Worm (Caenorhabditis elegans) whole organism, L2 larva: ENCODE measurements around the gene Y73B6BL.27.

ENCODE experiments used
- C34F6.9 ChIP-seq: fragments of 150-350 bp; optimal IDR thresholded peaks from 2 replicates; lab custom pipeline; 2014; ENCODE audit warnings: missing biosample characterization, missing genetic modification characterization
- F13H6.1 ChIP-seq: sonication (generic microtip); optimal IDR thresholded peaks from 2 replicates; lab custom pipeline; 2016; ENCODE audit warnings: missing genetic modification characterization, missing compliant biosample characterization
- R02D3.7 ChIP-seq: fragments of 150-350 bp; optimal IDR thresholded peaks from 2 replicates; lab custom pipeline; 2014; ENCODE audit warnings: missing biosample characterization, missing genetic modification characterization
- Y55F3AM.14 ChIP-seq: fragments of 200-800 bp; sonication (Bioruptor generic); optimal IDR thresholded peaks from 2 replicates; lab custom pipeline; 2018; ENCODE audit warnings: mild to moderate bottlenecking, missing genetic modification characterization, missing compliant biosample characterization
- alr-1 ChIP-seq: fragments of 150-350 bp; optimal IDR thresholded peaks from 2 replicates; lab custom pipeline; 2014; ENCODE audit warnings: missing biosample characterization, missing genetic modification characterization
- ama-1 ChIP-seq: fragments of 150-350 bp; optimal IDR thresholded peaks from 2 replicates; lab custom pipeline; 2018; ENCODE audit warnings: inconsistent platforms
- blmp-1 ChIP-seq: sonication (generic microtip); optimal IDR thresholded peaks from 2 replicates; lab custom pipeline; 2017; ENCODE audit warnings: missing genetic modification characterization, mild to moderate bottlenecking, missing compliant biosample characterization, antibody characterized with exemption, moderate library complexity; ENCODE audit not compliant: insufficient read depth
- ceh-16 ChIP-seq: fragments of 150-350 bp; optimal IDR thresholded peaks from 2 replicates; lab custom pipeline; 2014; ENCODE audit warnings: missing biosample characterization, missing genetic modification characterization
- crh-2 ChIP-seq: sonication (generic microtip); optimal IDR thresholded peaks from 2 replicates; lab custom pipeline; 2017; ENCODE audit warnings: missing biosample characterization, missing genetic modification characterization
- dmd-4 ChIP-seq: sonication (generic microtip); optimal IDR thresholded peaks from 2 replicates; lab custom pipeline; 2017; ENCODE audit warnings: missing biosample characterization, missing genetic modification characterization
- egl-27 ChIP-seq: sonication (generic microtip); optimal IDR thresholded peaks from 3 replicates; lab custom pipeline; 2017; ENCODE audit warnings: missing biosample characterization, missing genetic modification reagents, missing genetic modification characterization
- elt-1 ChIP-seq: fragments of 150-350 bp; optimal IDR thresholded peaks from 2 replicates; lab custom pipeline; 2014; ENCODE audit warnings: missing biosample characterization, missing genetic modification characterization
- elt-3 ChIP-seq: sonication (generic microtip); optimal IDR thresholded peaks from 2 replicates; lab custom pipeline; 2017; ENCODE audit warnings: missing biosample characterization, missing genetic modification characterization
- fos-1 ChIP-seq: fragments of 150-350 bp; optimal IDR thresholded peaks from 2 replicates; lab custom pipeline; 2014; ENCODE audit warnings: missing biosample characterization, missing genetic modification characterization
- lin-11 ChIP-seq: fragments of 150-350 bp; sonication (generic microtip); optimal IDR thresholded peaks from 2 replicates; lab custom pipeline; 2014; ENCODE audit warnings: missing biosample characterization, missing genetic modification characterization, inconsistent platforms, mixed read lengths
- lin-13 ChIP-seq: fragments of 150-350 bp; optimal IDR thresholded peaks from 2 replicates; lab custom pipeline; 2014; ENCODE audit warnings: missing biosample characterization, missing genetic modification reagents, missing genetic modification characterization
- lin-39 ChIP-seq: fragments of 150-350 bp; optimal IDR thresholded peaks from 2 replicates; lab custom pipeline; 2014; ENCODE audit warnings: missing biosample characterization, missing genetic modification reagents, missing genetic modification characterization
- lsy-2 ChIP-seq, 2 experiments: fragments of 150-350 bp in 1 of 2; sonication (generic microtip) in 1 of 2; optimal IDR thresholded peaks; 2 replicates each; lab custom pipeline; 2014 to 2017; ENCODE audit warnings: missing biosample characterization in 2 of 2, missing genetic modification characterization in 2 of 2
- mab-5 ChIP-seq: fragments of 150-350 bp; optimal IDR thresholded peaks from 2 replicates; lab custom pipeline; 2014; ENCODE audit warnings: missing biosample characterization, missing genetic modification characterization
- mbf-1 ChIP-seq: sonication (generic microtip); optimal IDR thresholded peaks from 2 replicates; lab custom pipeline; 2017; ENCODE audit warnings: missing biosample characterization, missing genetic modification characterization
- mdl-1 ChIP-seq, 2 experiments: fragments of 150-350 bp in 1 of 2; sonication (generic microtip) in 1 of 2; optimal IDR thresholded peaks; 2 replicates each; lab custom pipeline; 2017; ENCODE audit warnings: missing biosample characterization in 2 of 2, missing genetic modification characterization in 2 of 2
- nhr-10 ChIP-seq: sonication (generic microtip); optimal IDR thresholded peaks from 2 replicates; lab custom pipeline; 2017; ENCODE audit warnings: missing biosample characterization, missing genetic modification characterization
- nhr-11 ChIP-seq: fragments of 150-350 bp; optimal IDR thresholded peaks from 2 replicates; lab custom pipeline; 2014; ENCODE audit warnings: missing biosample characterization, missing genetic modification characterization
- nhr-12 ChIP-seq: fragments of 150-350 bp; optimal IDR thresholded peaks from 2 replicates; lab custom pipeline; 2014; ENCODE audit warnings: missing biosample characterization, missing genetic modification characterization
- nhr-129 ChIP-seq: fragments of 150-350 bp; optimal IDR thresholded peaks from 2 replicates; lab custom pipeline; 2014; ENCODE audit warnings: missing biosample characterization, missing genetic modification characterization
- nhr-21 ChIP-seq: fragments of 150-350 bp; optimal IDR thresholded peaks from 2 replicates; lab custom pipeline; 2014; ENCODE audit warnings: missing biosample characterization, missing genetic modification characterization
- nhr-23 ChIP-seq: fragments of 150-350 bp; optimal IDR thresholded peaks from 2 replicates; lab custom pipeline; 2014; ENCODE audit warnings: missing biosample characterization, missing genetic modification reagents, missing genetic modification characterization
- nhr-25 ChIP-seq: fragments of 150-350 bp; sonication (generic microtip); optimal IDR thresholded peaks from 3 replicates; lab custom pipeline; 2014; ENCODE audit warnings: missing biosample characterization, missing genetic modification characterization
- nhr-6 ChIP-seq: fragments of 150-350 bp; optimal IDR thresholded peaks from 2 replicates; lab custom pipeline; 2014; ENCODE audit warnings: missing biosample characterization, missing genetic modification characterization
- nhr-77 ChIP-seq: fragments of 150-350 bp; optimal IDR thresholded peaks from 2 replicates; lab custom pipeline; 2014; ENCODE audit warnings: missing biosample characterization, missing genetic modification characterization
- sem-4 ChIP-seq: fragments of 150-350 bp; optimal IDR thresholded peaks from 2 replicates; lab custom pipeline; 2014; ENCODE audit warnings: missing biosample characterization, missing genetic modification reagents, missing genetic modification characterization
- sma-3 ChIP-seq: sonication (generic microtip); optimal IDR thresholded peaks from 2 replicates; lab custom pipeline; 2016; ENCODE audit warnings: missing genetic modification reagents, missing genetic modification characterization, missing compliant biosample characterization
- sma-9 ChIP-seq, 2 experiments: fragments of 150-350 bp in 1 of 2; sonication (generic microtip) in 1 of 2; optimal IDR thresholded peaks; 2 replicates each; lab custom pipeline; 2014 to 2016; ENCODE audit warnings: missing genetic modification characterization in 2 of 2, mild to moderate bottlenecking in 1 of 2, missing biosample characterization in 1 of 2, missing compliant biosample characterization in 1 of 2, missing genetic modification reagents in 1 of 2, moderate library complexity in 1 of 2
- snpc-4 ChIP-seq: fragments of 150-350 bp; optimal IDR thresholded peaks from 2 replicates; lab custom pipeline; 2014; ENCODE audit warnings: missing biosample characterization, missing genetic modification characterization
- unc-39 ChIP-seq: fragments of 150-350 bp; optimal IDR thresholded peaks from 2 replicates; lab custom pipeline; 2014; ENCODE audit warnings: missing biosample characterization, missing genetic modification characterization
- unc-55 ChIP-seq: fragments of 150-350 bp; sonication (generic microtip); optimal IDR thresholded peaks from 3 replicates; lab custom pipeline; 2014; ENCODE audit warnings: missing biosample characterization, missing genetic modification reagents, missing genetic modification characterization
- unc-62 ChIP-seq: fragments of 150-350 bp; optimal IDR thresholded peaks from 2 replicates; lab custom pipeline; 2014; ENCODE audit warnings: missing biosample characterization, missing genetic modification reagents, missing genetic modification characterization
- zag-1 ChIP-seq: fragments of 150-350 bp; optimal IDR thresholded peaks from 2 replicates; lab custom pipeline; 2014; ENCODE audit warnings: missing biosample characterization, missing genetic modification characterization
- ztf-11 ChIP-seq: sonication (generic microtip); optimal IDR thresholded peaks from 2 replicates; lab custom pipeline; 2017; ENCODE audit warnings: missing biosample characterization, missing genetic modification characterization
- ztf-4 ChIP-seq: fragments of 150-350 bp; optimal IDR thresholded peaks from 2 replicates; lab custom pipeline; 2014; ENCODE audit warnings: missing biosample characterization, missing genetic modification characterization

Gene Y73B6BL.27

ce11 chrIV:6500433-6500832, 27.4 kb upstream of the Y73B6BL.27 start:
- TF ChIP-seq nhr-23 (tag; lab: Kevin White, UChicago) (no peak), nhr-11 (tag; lab: Kevin White, UChicago) (no peak), snpc-4 (tag; lab: Kevin White, UChicago) (no peak), dmd-4 (no peak), elt-3 (tag; lab: Kevin White, UChicago) (no peak), mbf-1 (tag; lab: Kevin White, UChicago) (no peak)
- TF ChIP-seq, all 48 proteins: peak for 0

DNA sequence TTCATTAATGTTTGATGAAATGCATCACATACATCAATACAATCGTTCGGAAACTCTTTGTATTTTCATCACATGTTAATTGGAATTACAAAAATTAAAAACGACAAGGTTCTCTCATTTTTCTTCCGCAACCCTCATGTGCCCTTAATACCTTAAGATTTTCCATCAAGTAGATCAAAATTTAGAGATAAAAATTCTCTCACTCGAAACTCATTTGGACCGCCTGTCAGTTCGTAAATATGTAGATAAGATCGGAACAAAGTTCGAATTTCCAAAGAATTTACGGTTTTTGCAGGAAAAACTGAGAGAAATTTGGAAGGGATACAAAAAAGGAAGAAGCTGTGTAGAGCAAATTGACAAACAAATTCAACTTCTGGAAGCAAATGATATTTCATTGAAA, 23.1 kb upstream of the Y73B6BL.27 start:
- peak; percentile 63 for TF ChIP-seq ceh-16 (tag; lab: Kevin White, UChicago)
- TF ChIP-seq lin-13 (GFP tag; lab: Kevin White, UChicago), result no peak

DNA sequence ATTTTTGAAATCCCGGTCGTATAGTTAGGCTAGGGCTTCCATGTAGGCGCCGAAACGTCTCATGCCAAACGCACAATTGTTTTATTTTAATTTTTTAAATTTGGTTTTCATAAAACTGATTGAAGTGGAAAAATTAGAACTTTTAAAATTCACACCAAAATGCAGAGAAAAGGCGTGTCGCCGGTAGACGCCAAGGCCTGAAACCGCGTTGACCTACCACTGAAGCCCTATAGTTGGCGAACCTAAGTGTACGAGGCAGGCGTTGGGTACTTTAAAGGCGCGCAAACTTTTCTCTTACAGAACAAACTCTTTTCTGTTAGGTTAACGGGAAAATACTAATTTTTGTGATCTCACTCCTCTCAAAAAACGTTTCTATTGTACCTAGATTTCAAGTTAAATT, 20.3 kb upstream of the Y73B6BL.27 start, which contains the start of gene Y73B6BL.44:
TSS of gene Y73B6BL.44 (plus strand) at position 301 of the 400 bp plus-strand sequence.
- TF ChIP-seq F13H6.1 (tag; lab: Kevin White, UChicago) (no peak), mbf-1 (tag; lab: Kevin White, UChicago) (no peak), lin-11 (tag; lab: Kevin White, UChicago) (no peak), dmd-4 (no peak), zag-1 (tag; lab: Kevin White, UChicago) (no peak), nhr-21 (tag; lab: Kevin White, UChicago) (no peak), unc-39 (tag; lab: Kevin White, UChicago) (no peak), lsy-2 (tag; optimal IDR thresholded peaks at IDR 0.05; lab: Kevin White, UChicago) (no peak), sma-9 (GFP tag; optimal IDR thresholded peaks at IDR 0.05; lab: Kevin White, UChicago) (no peak), sma-9 (tag; optimal IDR thresholded peaks at IDR 0.05; lab: Kevin White, UChicago) (no peak), C34F6.9 (tag; lab: Kevin White, UChicago) (no peak), lin-39 (no peak), crh-2 (tag; lab: Kevin White, UChicago) (no peak), nhr-77 (tag; lab: Kevin White, UChicago) (no peak)

DNA sequence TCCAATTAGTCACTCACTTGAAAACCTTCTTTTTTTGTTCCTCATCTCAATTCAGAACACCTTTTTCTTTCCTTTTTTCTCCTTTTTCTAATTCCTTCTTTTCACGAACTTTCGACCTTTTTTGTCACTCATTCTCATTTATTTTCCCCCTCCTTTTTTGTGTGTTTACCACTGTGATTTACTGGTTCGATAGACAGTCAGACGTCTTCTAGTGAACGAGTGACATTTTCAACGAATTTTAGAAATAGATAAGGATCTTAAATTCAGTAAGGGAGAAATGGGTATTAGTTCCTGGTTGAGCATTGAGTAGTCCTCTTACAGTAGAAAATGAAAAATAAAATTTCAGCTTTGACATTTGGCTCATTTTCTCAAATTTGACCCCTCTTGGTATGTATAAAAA, 18.9 kb upstream of the Y73B6BL.27 start:
- TF ChIP-seq ceh-16 (tag; lab: Kevin White, UChicago), result peak; percentile 76
- peak; percentile 62 for TF ChIP-seq nhr-25 (tag; lab: Kevin White, UChicago)
- no peak for TF ChIP-seq dmd-4

- TF ChIP-seq nhr-6 (tag; lab: Kevin White, UChicago) (no peak), egl-27 (no peak), unc-62 (GFP tag; lab: Kevin White, UChicago) (no peak), mdl-1 (tag; optimal IDR thresholded peaks at IDR 0.05; lab: Kevin White, UChicago) (no peak), snpc-4 (tag; lab: Kevin White, UChicago) (no peak), mab-5 (tag; lab: Kevin White, UChicago) (no peak), lin-13 (GFP tag; lab: Kevin White, UChicago) (no peak), R02D3.7 (tag; lab: Kevin White, UChicago) (no peak), nhr-129 (tag; lab: Kevin White, UChicago) (no peak), crh-2 (tag; lab: Kevin White, UChicago) (no peak), lin-11 (tag; lab: Kevin White, UChicago) (no peak), sem-4 (no peak)
Measured at ce11 chrIV:6487047-6487446, 14.0 kb upstream of the Y73B6BL.27 start, which contains the start of gene Y73B6BL.37. Y73B6BL.37 (plus strand) TSS chrIV:6487347.

- no peak for TF ChIP-seq lin-11 (tag; lab: Kevin White, UChicago)
- no peak for TF ChIP-seq zag-1 (tag; lab: Kevin White, UChicago)
- TF ChIP-seq blmp-1 (tag; lab: Kevin White, UChicago), result no peak
- no peak for TF ChIP-seq elt-1
- TF ChIP-seq R02D3.7 (tag; lab: Kevin White, UChicago), result no peak
- TF ChIP-seq sem-4, result no peak
- TF ChIP-seq ztf-4 (tag; lab: Kevin White, UChicago), result no peak
- peak; percentile 55 for TF ChIP-seq sma-9 (GFP tag; optimal IDR thresholded peaks at IDR 0.05; lab: Kevin White, UChicago)
- TF ChIP-seq sma-9 (tag; optimal IDR thresholded peaks at IDR 0.05; lab: Kevin White, UChicago), result no peak
- TF ChIP-seq mab-5 (tag; lab: Kevin White, UChicago), result no peak
- TF ChIP-seq mdl-1 (tag; optimal IDR thresholded peaks at IDR 0.05; lab: Kevin White, UChicago), result no peak
- TF ChIP-seq nhr-12, result no peak
- no peak for TF ChIP-seq ama-1 (lab: Kevin White, UChicago)
- TF ChIP-seq nhr-10, result no peak
- no peak for TF ChIP-seq elt-3 (tag; lab: Kevin White, UChicago)
- TF ChIP-seq alr-1 (tag; lab: Kevin White, UChicago), result no peak
- TF ChIP-seq unc-55, result no peak
- TF ChIP-seq nhr-21 (tag; lab: Kevin White, UChicago), result no peak
- TF ChIP-seq sma-3, result peak; percentile 32
- no peak for TF ChIP-seq egl-27
- TF ChIP-seq unc-39 (tag; lab: Kevin White, UChicago), result no peak
- no peak for TF ChIP-seq C34F6.9 (tag; lab: Kevin White, UChicago)
- peak; percentile 42 for TF ChIP-seq nhr-129 (tag; lab: Kevin White, UChicago)
- TF ChIP-seq mbf-1 (tag; lab: Kevin White, UChicago), result no peak
- TF ChIP-seq crh-2 (tag; lab: Kevin White, UChicago), result peak; percentile 25
- no peak for TF ChIP-seq nhr-6 (tag; lab: Kevin White, UChicago)
- TF ChIP-seq fos-1 (tag; lab: Kevin White, UChicago), result peak; percentile 56
- TF ChIP-seq Y55F3AM.14 (GFP tag; lab: Kevin White, UChicago), result peak; percentile 28
- no peak for TF ChIP-seq ztf-11 (tag; lab: Kevin White, UChicago)
Measured at ce11 chrIV:6480978-6481377, 7.9 kb upstream of the Y73B6BL.27 start.
